Worm (Caenorhabditis elegans) whole organism, early embryonic: ENCODE measurements around the gene vps-33.2.

Source experiments
- B0310.2 ChIP-seq: sonication (generic microtip); optimal IDR thresholded peaks from 2 replicates; lab custom pipeline; 2016; ENCODE audit warnings: mild to moderate bottlenecking, missing genetic modification characterization, missing compliant biosample characterization
- F13C5.2 ChIP-seq: sonication (generic microtip); optimal IDR thresholded peaks from 2 replicates; lab custom pipeline; 2017; ENCODE audit warnings: mild to moderate bottlenecking, missing genetic modification characterization, inconsistent platforms, missing compliant biosample characterization
- aly-1 ChIP-seq: sonication (generic microtip); optimal IDR thresholded peaks from 2 replicates; lab custom pipeline; 2016; ENCODE audit warnings: missing genetic modification characterization, missing compliant biosample characterization
- ama-1 ChIP-seq: fragments of 150-350 bp; optimal IDR thresholded peaks from 2 replicates; lab custom pipeline; 2014
- ceh-13 ChIP-seq: fragments of 200-800 bp; sonication (Bioruptor generic); optimal IDR thresholded peaks from 2 replicates; lab custom pipeline; 2018; ENCODE audit warnings: mild to moderate bottlenecking, missing genetic modification characterization, missing compliant biosample characterization
- ceh-36 ChIP-seq: sonication (generic microtip); optimal IDR thresholded peaks from 2 replicates; lab custom pipeline; 2016; ENCODE audit warnings: missing genetic modification characterization, inconsistent platforms, missing compliant biosample characterization
- ets-7 ChIP-seq: sonication (generic microtip); optimal IDR thresholded peaks from 2 replicates; lab custom pipeline; 2016; ENCODE audit warnings: missing genotype, missing genetic modification characterization, missing compliant biosample characterization
- flt-1 ChIP-seq: fragments of 200-800 bp; sonication (Bioruptor generic); IDR thresholded peaks from 2 replicates; pipeline ENCODE4 v1.3.6; 2022; ENCODE audit warnings: missing genetic modification characterization, missing compliant biosample characterization
- hmbx-1 ChIP-seq: sonication (generic microtip); optimal IDR thresholded peaks from 2 replicates; lab custom pipeline; 2016; ENCODE audit warnings: mild to moderate bottlenecking, missing genetic modification characterization, missing compliant biosample characterization
- hmg-4 ChIP-seq: fragments of 200-800 bp; sonication (Bioruptor generic); optimal IDR thresholded peaks from 2 replicates; lab custom pipeline; 2018; ENCODE audit warnings: mild to moderate bottlenecking, missing genetic modification characterization, missing compliant biosample characterization
- hnd-1 ChIP-seq: sonication (generic microtip); optimal IDR thresholded peaks from 2 replicates; lab custom pipeline; 2016; ENCODE audit warnings: missing genetic modification characterization, missing compliant biosample characterization
- pes-1 ChIP-seq: fragments of 200-800 bp; sonication (Bioruptor generic); IDR thresholded peaks from 2 replicates; pipeline ENCODE4 v1.3.6; 2022; ENCODE audit warnings: missing genetic modification reagents, missing genetic modification characterization, missing compliant biosample characterization
- scrt-1 ChIP-seq: fragments of 200-800 bp; sonication (Bioruptor generic); IDR thresholded peaks from 2 replicates; pipeline ENCODE4 v1.3.6; 2022; ENCODE audit warnings: missing genetic modification characterization, missing compliant biosample characterization
- sea-1 ChIP-seq: fragments of 200-800 bp; sonication (Bioruptor generic); conservative IDR thresholded peaks from 2 replicates; pipeline ENCODE4 v1.3.6; 2022; ENCODE audit warnings: missing genetic modification characterization, missing compliant biosample characterization
- tbx-11 ChIP-seq: fragments of 200-800 bp; sonication (Bioruptor generic); IDR thresholded peaks from 2 replicates; pipeline ENCODE4 v1.3.6; 2022; ENCODE audit warnings: missing genetic modification characterization, missing compliant biosample characterization
- tbx-37 ChIP-seq: fragments of 200-800 bp; sonication (Bioruptor generic); conservative IDR thresholded peaks from 2 replicates; pipeline ENCODE4 v1.3.6; 2022; ENCODE audit warnings: missing genetic modification reagents, missing genetic modification characterization, missing compliant biosample characterization
- tra-4 ChIP-seq: sonication (generic microtip); optimal IDR thresholded peaks from 2 replicates; lab custom pipeline; 2017; ENCODE audit warnings: missing genetic modification characterization, missing compliant biosample characterization

Gene vps-33.2

ce11 chrII:6614500-6614899 lies 13.5 kb downstream of the vps-33.2 start:
- TF ChIP-seq aly-1 (tag; lab: Kevin White, UChicago): no peak
- no peak for TF ChIP-seq ceh-36 (tag; lab: Kevin White, UChicago)
- no peak for TF ChIP-seq tbx-11 (GFP tag; lab: Robert Waterston, UW)
- no peak for TF ChIP-seq tra-4 (tag; lab: Kevin White, UChicago)
- no peak for TF ChIP-seq flt-1 (GFP tag; lab: Robert Waterston, UW)
- TF ChIP-seq hmbx-1 (tag; lab: Kevin White, UChicago): no peak
- TF ChIP-seq sea-1 (GFP tag; lab: Robert Waterston, UW): no peak
- no peak for TF ChIP-seq hmg-4 (GFP tag; lab: Kevin White, UChicago)
- TF ChIP-seq ets-7 (tag; lab: Kevin White, UChicago): no peak
- no peak for TF ChIP-seq pes-1 (GFP tag; lab: Robert Waterston, UW)
- TF ChIP-seq F13C5.2 (tag; lab: Kevin White, UChicago): no peak
- no peak for TF ChIP-seq ceh-13 (GFP tag; lab: Kevin White, UChicago)
- no peak for TF ChIP-seq ama-1 (lab: Kevin White, UChicago)
- no peak for TF ChIP-seq scrt-1
- TF ChIP-seq tbx-37 (GFP tag; lab: Robert Waterston, UW): no peak
- no peak for TF ChIP-seq B0310.2 (tag; lab: Kevin White, UChicago)
- no peak for TF ChIP-seq hnd-1 (tag; lab: Kevin White, UChicago)

ce11 chrII:6615232-6616029 lies 14.4 kb downstream of the vps-33.2 start:
- TF ChIP-seq ama-1 (lab: Kevin White, UChicago) (no peak), F13C5.2 (tag; lab: Kevin White, UChicago) (no peak), tbx-11 (GFP tag; lab: Robert Waterston, UW) (no peak), ets-7 (tag; lab: Kevin White, UChicago) (no peak), pes-1 (GFP tag; lab: Robert Waterston, UW) (no peak), aly-1 (tag; lab: Kevin White, UChicago) (no peak), ceh-36 (tag; lab: Kevin White, UChicago) (no peak), B0310.2 (tag; lab: Kevin White, UChicago) (no peak), ceh-13 (GFP tag; lab: Kevin White, UChicago) (no peak), tbx-37 (GFP tag; lab: Robert Waterston, UW) (no peak), tra-4 (tag; lab: Kevin White, UChicago) (no peak), hmbx-1 (tag; lab: Kevin White, UChicago) (no peak), hnd-1 (tag; lab: Kevin White, UChicago) (no peak), flt-1 (GFP tag; lab: Robert Waterston, UW) (no peak), scrt-1 (no peak)

ce11 chrII:6616135-6616534 lies 15.1 kb downstream of the vps-33.2 start:
- TF ChIP-seq hmg-4 (GFP tag; lab: Kevin White, UChicago): no peak
- no peak for TF ChIP-seq B0310.2 (tag; lab: Kevin White, UChicago)
- TF ChIP-seq hmbx-1 (tag; lab: Kevin White, UChicago): no peak
- no peak for TF ChIP-seq tra-4 (tag; lab: Kevin White, UChicago)
- no peak for TF ChIP-seq sea-1 (GFP tag; lab: Robert Waterston, UW)
- no peak for TF ChIP-seq F13C5.2 (tag; lab: Kevin White, UChicago)
- no peak for TF ChIP-seq ceh-13 (GFP tag; lab: Kevin White, UChicago)
- no peak for TF ChIP-seq ceh-36 (tag; lab: Kevin White, UChicago)
- no peak for TF ChIP-seq ama-1 (lab: Kevin White, UChicago)
- no peak for TF ChIP-seq tbx-11 (GFP tag; lab: Robert Waterston, UW)
- no peak for TF ChIP-seq pes-1 (GFP tag; lab: Robert Waterston, UW)
- TF ChIP-seq aly-1 (tag; lab: Kevin White, UChicago): no peak
- no peak for TF ChIP-seq scrt-1
- TF ChIP-seq tbx-37 (GFP tag; lab: Robert Waterston, UW): no peak
- TF ChIP-seq hnd-1 (tag; lab: Kevin White, UChicago): no peak
- TF ChIP-seq flt-1 (GFP tag; lab: Robert Waterston, UW): no peak

- TF ChIP-seq pes-1 (GFP tag; lab: Robert Waterston, UW) (no peak), flt-1 (GFP tag; lab: Robert Waterston, UW) (no peak), hmbx-1 (tag; lab: Kevin White, UChicago) (no peak), ama-1 (lab: Kevin White, UChicago) (no peak), B0310.2 (tag; lab: Kevin White, UChicago) (no peak), hnd-1 (tag; lab: Kevin White, UChicago) (no peak), ets-7 (tag; lab: Kevin White, UChicago) (no peak), F13C5.2 (tag; lab: Kevin White, UChicago) (no peak), scrt-1 (no peak), aly-1 (tag; lab: Kevin White, UChicago) (no peak), tra-4 (tag; lab: Kevin White, UChicago) (no peak), ceh-36 (tag; lab: Kevin White, UChicago) (no peak), tbx-11 (GFP tag; lab: Robert Waterston, UW) (no peak), hmg-4 (GFP tag; lab: Kevin White, UChicago) (no peak), tbx-37 (GFP tag; lab: Robert Waterston, UW) (no peak), ceh-13 (GFP tag; lab: Kevin White, UChicago) (no peak)
Measured at ce11 chrII:6616770-6617169, 15.8 kb downstream of the vps-33.2 start, which contains the start of gene klf-3. klf-3 (plus strand) TSS chrII:6616878.

ce11 chrII:6619007-6619406 lies 18.0 kb downstream of the vps-33.2 start:
- no peak for TF ChIP-seq sea-1 (GFP tag; lab: Robert Waterston, UW)

- TF ChIP-seq hmbx-1 (tag; lab: Kevin White, UChicago): no peak
- no peak for TF ChIP-seq sea-1 (GFP tag; lab: Robert Waterston, UW)
- no peak for TF ChIP-seq B0310.2 (tag; lab: Kevin White, UChicago)
- no peak for TF ChIP-seq ama-1 (lab: Kevin White, UChicago)
- TF ChIP-seq scrt-1: no peak
- TF ChIP-seq ceh-13 (GFP tag; lab: Kevin White, UChicago): no peak
- TF ChIP-seq tbx-11 (GFP tag; lab: Robert Waterston, UW): no peak
- TF ChIP-seq ceh-36 (tag; lab: Kevin White, UChicago): no peak
- no peak for TF ChIP-seq tra-4 (tag; lab: Kevin White, UChicago)
- TF ChIP-seq F13C5.2 (tag; lab: Kevin White, UChicago): no peak
- TF ChIP-seq tbx-37 (GFP tag; lab: Robert Waterston, UW): no peak
- TF ChIP-seq ets-7 (tag; lab: Kevin White, UChicago): no peak
- TF ChIP-seq aly-1 (tag; lab: Kevin White, UChicago): no peak
- no peak for TF ChIP-seq hnd-1 (tag; lab: Kevin White, UChicago)
- TF ChIP-seq flt-1 (GFP tag; lab: Robert Waterston, UW): no peak
Measured at ce11 chrII:6621886-6622285, 20.9 kb downstream of the vps-33.2 start, which contains the start of gene F54H5.3. F54H5.3 (plus strand) TSS chrII:6622186.
